Fruit fly (Drosophila melanogaster): ENCODE measurements around the gene Dph4.

The Dph4 gene

dm6 chr3R:5648569-5649476 lies 24.9 kb upstream of the Dph4 start, which contains the start of the genes MTA1-like and Sec23 (continued):
- no peak for TF ChIP-seq B-H1 (GFP tag; IDR thresholded peaks at IDR 0.05)
- TF ChIP-seq CG4360 (GFP tag; IDR thresholded peaks at IDR 0.05), result no peak
- no peak for TF ChIP-seq B-H2 (GFP tag; optimal IDR thresholded peaks at IDR 0.05)
- peak; percentile 96 for TF ChIP-seq inv (GFP tag; IDR thresholded peaks at IDR 0.05; ENCODE audit: partially characterized antibody)
- TF ChIP-seq CG13624 (GFP tag; optimal IDR thresholded peaks at IDR 0.05), result peak; percentile 8
- peak; percentile 75 for TF ChIP-seq Hr3 (GFP tag; optimal IDR thresholded peaks at IDR 0.05)
- peak; percentile 41 for TF ChIP-seq HLHmδ (GFP tag; optimal IDR thresholded peaks at IDR 0.05)
- no peak for TF ChIP-seq CG6654 (GFP tag; optimal IDR thresholded peaks at IDR 0.05)
- TF ChIP-seq pum (GFP tag; optimal IDR thresholded peaks at IDR 0.05), result no peak
- peak; percentile 14 for TF ChIP-seq CG1529 (GFP tag; optimal IDR thresholded peaks at IDR 0.05)
- TF ChIP-seq tll (GFP tag; optimal IDR thresholded peaks at IDR 0.05), result no peak
- no peak for TF ChIP-seq gsb (GFP tag; IDR thresholded peaks at IDR 0.05)
- no peak for TF ChIP-seq ems (GFP tag; optimal IDR thresholded peaks at IDR 0.05)
- peak; percentile 22; the same call in 1 of the 2 replicates for TF ChIP-seq MBD-R2 (GFP tag; IDR thresholded peaks at IDR 0.05)
- peak; percentile 27 for TF ChIP-seq CG17802 (tag; optimal IDR thresholded peaks at IDR 0.05)
- peak; percentile 12 for TF ChIP-seq CG13123 (GFP tag; optimal IDR thresholded peaks at IDR 0.05)
- TF ChIP-seq CG1792 (GFP tag; optimal IDR thresholded peaks at IDR 0.05), result no peak
- TF ChIP-seq CG11398 (GFP tag; optimal IDR thresholded peaks at IDR 0.05), result no peak
- TF ChIP-seq Med (GFP tag), result peak; percentile 80
- no peak for TF ChIP-seq CG4328 (GFP tag; optimal IDR thresholded peaks at IDR 0.05)
- TF ChIP-seq CG17385 (GFP tag; optimal IDR thresholded peaks at IDR 0.05), result peak; percentile 29
- peak; percentile 55 for TF ChIP-seq sisA (GFP tag; IDR thresholded peaks at IDR 0.05)
- TF ChIP-seq yki (optimal IDR thresholded peaks at IDR 0.05), result no peak
- peak; percentile 60 for TF ChIP-seq corto (GFP tag; optimal IDR thresholded peaks at IDR 0.05)
- peak; percentile 78 for TF ChIP-seq CoRest (tag; optimal IDR thresholded peaks at IDR 0.05)
- no peak for TF ChIP-seq TFAM (GFP tag; optimal IDR thresholded peaks at IDR 0.05)
- no peak for TF ChIP-seq CG15011 (GFP tag; optimal IDR thresholded peaks at IDR 0.05)
- no peak for TF ChIP-seq ERR (GFP tag; optimal IDR thresholded peaks at IDR 0.05)
- peak; percentile 21 for TF ChIP-seq CG7556 (GFP tag; optimal IDR thresholded peaks at IDR 0.05)
- TF ChIP-seq Xrp1 (GFP tag; IDR thresholded peaks at IDR 0.05), result no peak
- no peak for TF ChIP-seq klu (GFP tag; IDR thresholded peaks at IDR 0.05)
- no peak for TF ChIP-seq CG5180 (GFP tag; optimal IDR thresholded peaks at IDR 0.05)
- TF ChIP-seq CG11723 (GFP tag; optimal IDR thresholded peaks at IDR 0.05), result peak; percentile 26
- TF ChIP-seq Opbp (GFP tag; IDR thresholded peaks at IDR 0.05; ENCODE audit: partially characterized antibody), result peak; percentile 90
- no peak for TF ChIP-seq Dfd (GFP tag; optimal IDR thresholded peaks at IDR 0.05)
- no peak for TF ChIP-seq CG7987 (GFP tag; optimal IDR thresholded peaks at IDR 0.05)
- TF ChIP-seq CG8765 (GFP tag; IDR thresholded peaks at IDR 0.05), result no peak; the same call in 1 of the 2 replicates
- TF ChIP-seq Sox102F (GFP tag; optimal IDR thresholded peaks at IDR 0.05), result no peak
- no peak for TF ChIP-seq CG6765 (GFP tag; optimal IDR thresholded peaks at IDR 0.05)
- peak; percentile 61 for TF ChIP-seq ind (GFP tag; optimal IDR thresholded peaks at IDR 0.05)
- TF ChIP-seq CG7839 (tag; optimal IDR thresholded peaks at IDR 0.05), result peak; percentile 68
- TF ChIP-seq BEAF-32 (GFP tag; optimal IDR thresholded peaks at IDR 0.05), result peak; percentile 95
- TF ChIP-seq CG14014 (GFP tag; IDR thresholded peaks at IDR 0.05), result no peak
- TF ChIP-seq CG4820 (GFP tag; optimal IDR thresholded peaks at IDR 0.05), result peak; percentile 34
- peak; percentile 92 for TF ChIP-seq unc-4 (GFP tag; IDR thresholded peaks at IDR 0.05; ENCODE audit: partially characterized antibody)
- TF ChIP-seq ara (GFP tag; IDR thresholded peaks at IDR 0.05), result no peak
- peak; percentile 17; the same call in 1 of the 3 replicates for TF ChIP-seq H15 (GFP tag; IDR thresholded peaks at IDR 0.05)
- peak; percentile 37 for TF ChIP-seq Vsx1 (GFP tag; optimal IDR thresholded peaks at IDR 0.05)
- no peak for TF ChIP-seq CG5245 (GFP tag; optimal IDR thresholded peaks at IDR 0.05)
